Fruit fly (Drosophila melanogaster) whole organism, embryonic: ENCODE measurements around the gene TwdlF.
A peak's percentile ranks its signal among the peaks of the same experiment; 100 is the strongest.

Experiments
- Bdp1 ChIP-seq: fragments of 200-800 bp; sonication (Bioruptor generic); optimal IDR thresholded peaks from 3 replicates; lab custom pipeline; 2016; ENCODE audit warnings: missing biosample characterization, missing genetic modification characterization
- Bgb ChIP-seq: fragments of 200-800 bp; sonication (Bioruptor generic); IDR thresholded peaks from 2 replicates; pipeline ENCODE4 v1.3.6; 2022; ENCODE audit warnings: missing biosample characterization, missing genetic modification characterization; ENCODE audit not compliant: partially characterized antibody
- CG10274 ChIP-seq: fragments of 200-800 bp; sonication (Bioruptor generic); optimal IDR thresholded peaks from 3 replicates; lab custom pipeline; 2017; ENCODE audit warnings: missing biosample characterization, mild to moderate bottlenecking, missing genetic modification characterization
- CG10959 ChIP-seq: fragments of 200-800 bp; sonication (Bioruptor generic); IDR thresholded peaks from 2 replicates; pipeline ENCODE4 v1.3.6; 2022; ENCODE audit warnings: missing biosample characterization, missing genetic modification characterization
- CG11504 ChIP-seq: fragments of 200-800 bp; sonication (Bioruptor generic); optimal IDR thresholded peaks from 3 replicates; lab custom pipeline; 2019; ENCODE audit warnings: missing biosample characterization, mild to moderate bottlenecking, missing genetic modification characterization, moderate library complexity
- CG12104 ChIP-seq: fragments of 200-800 bp; sonication (Bioruptor generic); optimal IDR thresholded peaks from 3 replicates; lab custom pipeline; 2016; ENCODE audit warnings: missing biosample characterization, missing genetic modification characterization
- CG12219 ChIP-seq: fragments of 200-800 bp; sonication (Bioruptor generic); optimal IDR thresholded peaks from 3 replicates; lab custom pipeline; 2018; ENCODE audit warnings: missing biosample characterization, mild to moderate bottlenecking, missing genetic modification characterization
- CG12744 ChIP-seq: fragments of 200-800 bp; sonication (Bioruptor generic); optimal IDR thresholded peaks from 2 replicates; lab custom pipeline; 2016; ENCODE audit warnings: missing biosample characterization, missing genetic modification characterization
- CG1529 ChIP-seq: fragments of 200-800 bp; sonication (Bioruptor generic); optimal IDR thresholded peaks from 3 replicates; lab custom pipeline; 2018; ENCODE audit warnings: missing biosample characterization, missing genetic modification characterization
- CG15696 ChIP-seq: fragments of 200-800 bp; sonication (Bioruptor generic); optimal IDR thresholded peaks from 2 replicates; lab custom pipeline; 2019; ENCODE audit warnings: missing biosample characterization, mild to moderate bottlenecking, missing genetic modification characterization, moderate library complexity
- CG16779 ChIP-seq: fragments of 200-800 bp; sonication (Bioruptor generic); IDR thresholded peaks from 2 replicates; pipeline ENCODE4 v1.3.6; 2022; ENCODE audit warnings: missing biosample characterization, missing genetic modification characterization
- CG17186 ChIP-seq: fragments of 200-800 bp; sonication (Bioruptor generic); optimal IDR thresholded peaks from 3 replicates; lab custom pipeline; 2017; ENCODE audit warnings: missing biosample characterization, missing genetic modification reagents, missing genetic modification characterization
- CG18764 ChIP-seq: fragments of 200-800 bp; sonication (Bioruptor generic); optimal IDR thresholded peaks from 3 replicates; lab custom pipeline; 2016; ENCODE audit warnings: missing biosample characterization, missing genetic modification characterization
- CG30403 ChIP-seq: fragments of 200-800 bp; sonication (Bioruptor generic); optimal IDR thresholded peaks from 3 replicates; lab custom pipeline; 2016; ENCODE audit warnings: missing biosample characterization, missing genetic modification characterization
- CG31224 ChIP-seq: fragments of 200-800 bp; sonication (Bioruptor generic); IDR thresholded peaks from 2 replicates; pipeline ENCODE4 v1.3.6; 2022; ENCODE audit warnings: missing biosample characterization, missing genetic modification characterization
- CG6654 ChIP-seq: fragments of 200-800 bp; sonication (Bioruptor generic); optimal IDR thresholded peaks from 2 replicates; lab custom pipeline; 2017; ENCODE audit warnings: missing biosample characterization, mild to moderate bottlenecking, missing genetic modification characterization
- CG8478 ChIP-seq: fragments of >200 bp; optimal IDR thresholded peaks from 2 replicates; lab custom pipeline; 2018
- CG8765 ChIP-seq: fragments of 200-800 bp; sonication (Bioruptor generic); IDR thresholded peaks from 2 replicates; pipeline ENCODE4 v1.3.6; 2022; ENCODE audit warnings: missing biosample characterization, missing genetic modification characterization
- CTCF ChIP-seq: fragments of 200-800 bp; sonication (Bioruptor generic); optimal IDR thresholded peaks from 2 replicates; lab custom pipeline; 2017; ENCODE audit warnings: missing biosample characterization, mild to moderate bottlenecking, missing genetic modification characterization, moderate library complexity
- Camta ChIP-seq: fragments of 200-800 bp; sonication (Bioruptor generic); optimal IDR thresholded peaks from 2 replicates; lab custom pipeline; 2016; ENCODE audit warnings: missing biosample characterization, missing genetic modification characterization
- Chrac-16 ChIP-seq: fragments of 200-800 bp; sonication (Bioruptor generic); optimal IDR thresholded peaks from 3 replicates; lab custom pipeline; 2016; ENCODE audit warnings: missing biosample characterization, missing genetic modification characterization
- Deaf1 ChIP-seq: fragments of 200-800 bp; optimal IDR thresholded peaks from 3 replicates; lab custom pipeline; 2019; ENCODE audit warnings: missing biosample characterization, mild to moderate bottlenecking, missing genetic modification characterization, moderate library complexity
- Dp ChIP-seq: fragments of 200-800 bp; sonication (Bioruptor generic); optimal IDR thresholded peaks from 2 replicates; lab custom pipeline; 2018; ENCODE audit warnings: missing biosample characterization, mild to moderate bottlenecking, missing genetic modification characterization, moderate library complexity
- E2f1 ChIP-seq: fragments of 200-800 bp; sonication (Bioruptor generic); IDR thresholded peaks from 2 replicates; pipeline ENCODE4 v1.3.6; 2022; ENCODE audit warnings: missing biosample characterization, missing genetic modification characterization
- Ets65A ChIP-seq: fragments of 200-800 bp; sonication (Bioruptor generic); peaks from one replicate; lab custom pipeline; 2016; ENCODE audit warnings: missing biosample characterization, missing genetic modification characterization
- Fer2 ChIP-seq: fragments of 200-800 bp; sonication (Bioruptor generic); optimal IDR thresholded peaks from 2 replicates; lab custom pipeline; 2018; ENCODE audit warnings: missing biosample characterization, mild to moderate bottlenecking, missing genetic modification characterization, moderate library complexity
- Fer3 ChIP-seq: fragments of 200-800 bp; sonication (Bioruptor generic); optimal IDR thresholded peaks from 2 replicates; lab custom pipeline; 2018; ENCODE audit warnings: missing biosample characterization, mild to moderate bottlenecking, missing genetic modification characterization, moderate library complexity
- PHDP ChIP-seq: fragments of 200-800 bp; sonication (Bioruptor generic); optimal IDR thresholded peaks from 3 replicates; lab custom pipeline; 2018; ENCODE audit warnings: missing biosample characterization, mild to moderate bottlenecking, missing genetic modification characterization, moderate library complexity
- Rfx ChIP-seq: fragments of 200-800 bp; sonication (Bioruptor generic); IDR thresholded peaks from 2 replicates; pipeline ENCODE4 v1.3.6; 2022; ENCODE audit warnings: missing biosample characterization, missing genetic modification characterization
- Rx ChIP-seq: fragments of 200-800 bp; sonication (Bioruptor generic); IDR thresholded peaks from 2 replicates; pipeline ENCODE4 v1.3.6; 2022; ENCODE audit warnings: missing biosample characterization, missing genetic modification characterization
- Six4 ChIP-seq: fragments of 200-800 bp; sonication (Bioruptor generic); optimal IDR thresholded peaks from 2 replicates; lab custom pipeline; 2016; ENCODE audit warnings: missing biosample characterization, missing genetic modification characterization
- cato ChIP-seq: fragments of 200-800 bp; sonication (Bioruptor generic); optimal IDR thresholded peaks from 2 replicates; lab custom pipeline; 2016; ENCODE audit warnings: missing biosample characterization, missing genetic modification characterization, borderline replicate concordance
- caup ChIP-seq: fragments of 200-800 bp; sonication (Bioruptor generic); optimal IDR thresholded peaks from 3 replicates; lab custom pipeline; 2017; ENCODE audit warnings: missing biosample characterization, mild to moderate bottlenecking, missing genetic modification characterization, moderate library complexity; ENCODE audit not compliant: severe bottlenecking
- dati ChIP-seq: fragments of 200-800 bp; sonication (Bioruptor generic); IDR thresholded peaks from 2 replicates; pipeline ENCODE4 v1.3.6; 2022; ENCODE audit warnings: missing biosample characterization, missing genetic modification characterization
- dysf ChIP-seq: fragments of 200-800 bp; sonication (Bioruptor generic); IDR thresholded peaks from 3 replicates; pipeline ENCODE4 v1.3.6; 2022; ENCODE audit warnings: missing biosample characterization, missing genetic modification characterization
- gcm2 ChIP-seq: fragments of 200-800 bp; sonication (Bioruptor generic); optimal IDR thresholded peaks from 2 replicates; lab custom pipeline; 2016; ENCODE audit warnings: missing biosample characterization, missing genetic modification characterization
- her ChIP-seq: fragments of 200-800 bp; sonication (Bioruptor generic); optimal IDR thresholded peaks from 2 replicates; lab custom pipeline; 2016; ENCODE audit warnings: missing biosample characterization, missing genetic modification characterization
- insv ChIP-seq, 2 experiments: fragments of 200-800 bp; sonication (Bioruptor generic); optimal IDR thresholded peaks; 3 replicates each; lab custom pipeline; 2016 to 2018; ENCODE audit warnings: missing biosample characterization in 2 of 2, missing genetic modification characterization in 2 of 2
- inv ChIP-seq: fragments of 200-800 bp; sonication (Bioruptor generic); IDR thresholded peaks from 2 replicates; pipeline ENCODE4 v1.3.6; 2022; ENCODE audit warnings: missing biosample characterization, missing genetic modification characterization; ENCODE audit not compliant: partially characterized antibody
- kah ChIP-seq: fragments of 200-800 bp; sonication (Bioruptor generic); optimal IDR thresholded peaks from 2 replicates; lab custom pipeline; 2018; ENCODE audit warnings: missing biosample characterization, mild to moderate bottlenecking, missing genetic modification characterization
- lilli ChIP-seq: fragments of 200-800 bp; sonication (Bioruptor generic); optimal IDR thresholded peaks from 3 replicates; lab custom pipeline; 2016; ENCODE audit warnings: missing biosample characterization, missing genetic modification characterization
- otp ChIP-seq: fragments of 200-800 bp; sonication (Bioruptor generic); IDR thresholded peaks from 3 replicates; pipeline ENCODE4, ENCODE4 v1.3.6; 2022; ENCODE audit warnings: missing biosample characterization, missing genetic modification characterization
- pho ChIP-seq: fragments of 200-800 bp; sonication (Bioruptor generic); optimal IDR thresholded peaks from 2 replicates; lab custom pipeline; 2016; ENCODE audit warnings: missing biosample characterization, missing genetic modification characterization
- phol ChIP-seq: fragments of 200-800 bp; sonication (Bioruptor generic); optimal IDR thresholded peaks from 3 replicates; lab custom pipeline; 2018; ENCODE audit warnings: missing biosample characterization, mild to moderate bottlenecking, missing genetic modification characterization, moderate library complexity
- pros ChIP-seq: fragments of 200-800 bp; sonication (Bioruptor generic); optimal IDR thresholded peaks from 3 replicates; lab custom pipeline; 2019; ENCODE audit warnings: missing biosample characterization, mild to moderate bottlenecking, missing genetic modification characterization, moderate library complexity
- slbo ChIP-seq: fragments of 200-800 bp; sonication (Bioruptor generic); IDR thresholded peaks from 2 replicates; pipeline ENCODE4 v1.3.6; 2022; ENCODE audit warnings: missing biosample characterization, missing genetic modification characterization
- sqz ChIP-seq: fragments of 200-800 bp; sonication (Bioruptor generic); optimal IDR thresholded peaks from 3 replicates; lab custom pipeline; 2018; ENCODE audit warnings: missing biosample characterization, mild to moderate bottlenecking, missing genetic modification characterization
- ssp ChIP-seq: fragments of 200-800 bp; sonication (Bioruptor generic); IDR thresholded peaks from 2 replicates; pipeline ENCODE4 v1.3.6; 2022; ENCODE audit warnings: missing biosample characterization, missing genetic modification characterization
- stc ChIP-seq: fragments of 200-800 bp; sonication (Bioruptor generic); IDR thresholded peaks from 2 replicates; pipeline ENCODE4 v1.3.6; 2022; ENCODE audit warnings: missing biosample characterization, missing genetic modification characterization
- stwl ChIP-seq: fragments of 200-800 bp; sonication (Bioruptor generic); optimal IDR thresholded peaks from 3 replicates; lab custom pipeline; 2018; ENCODE audit warnings: missing biosample characterization, mild to moderate bottlenecking, missing genetic modification characterization, moderate library complexity
- twi ChIP-seq: fragments of 200-800 bp; optimal IDR thresholded peaks from 2 replicates; lab custom pipeline; 2019; ENCODE audit warnings: missing biosample characterization, mild to moderate bottlenecking, missing genetic modification characterization, moderate library complexity

TwdlF gene

dm6 chr3R:4229137-4229764, 17.6 kb upstream of the TwdlF start, which contains the start of gene DhpD (continued):
- TF ChIP-seq dati (GFP tag; lab: Robert Waterston, UW) (0 out of 2 replicates have a peak, but pooled peaks have one; percentile 13), Deaf1 (tag; lab: Kevin White, UChicago) (no peak), Chrac-16 (GFP tag; lab: Kevin White, UChicago) (peak; percentile 60), CG8765 (GFP tag; lab: Robert Waterston, UW) (0 out of 2 replicates have a peak, but pooled peaks have one; percentile 35), pho (GFP tag; lab: Kevin White, UChicago) (peak; percentile 57), slbo (GFP tag; lab: Robert Waterston, UW) (peak; percentile 86), Ets65A (peak; percentile 78), Fer2 (tag; lab: Kevin White, UChicago) (peak; percentile 53), Camta (GFP tag; lab: Kevin White, UChicago) (peak; percentile 0), dysf (GFP tag; lab: Robert Waterston, UW) (peak; percentile 78), pros (GFP tag; lab: Kevin White, UChicago) (no peak), CG11504 (no peak), inv (peak; percentile 91), Six4 (peak; percentile 27), CG17186 (no peak), CG30403 (GFP tag; lab: Kevin White, UChicago) (peak; percentile 75), CG18764 (GFP tag; lab: Kevin White, UChicago) (peak; percentile 30), lilli (GFP tag; lab: Kevin White, UChicago) (peak; percentile 79), CG10274 (no peak), CG8478 (no peak), sqz (GFP tag; lab: Kevin White, UChicago) (no peak), CG12219 (GFP tag; lab: Kevin White, UChicago) (peak; percentile 58), CG6654 (GFP tag; lab: Kevin White, UChicago) (peak; percentile 39), phol (peak; percentile 81), stwl (tag; lab: Kevin White, UChicago) (peak; percentile 15), cato (GFP tag; lab: Kevin White, UChicago) (no peak), stc (GFP tag; lab: Robert Waterston, UW) (peak; percentile 65; the same call in 1 of the 2 replicates), CG31224 (GFP tag; lab: Robert Waterston, UW) (peak; percentile 48; the same call in 1 of the 2 replicates), CG12104 (GFP tag; lab: Kevin White, UChicago) (peak; percentile 72), CG16779 (peak; percentile 58), caup (GFP tag; lab: Kevin White, UChicago) (peak; percentile 79), CG1529 (GFP tag; lab: Kevin White, UChicago) (no peak), gcm2 (GFP tag; lab: Kevin White, UChicago) (peak; percentile 30), otp (GFP tag; lab: Robert Waterston, UW) (peak; percentile 76), CTCF (peak; percentile 33), CG12744 (GFP tag; lab: Kevin White, UChicago) (peak; percentile 61), her (peak; percentile 28), CG15696 (tag; lab: Kevin White, UChicago) (peak; percentile 75), Fer3 (tag; lab: Kevin White, UChicago) (peak; percentile 79), Dp (peak; percentile 31), PHDP (peak; percentile 74), Bdp1 (no peak), ssp (peak; percentile 48), kah (peak; percentile 31), Rfx (GFP tag; lab: Robert Waterston, UW) (peak; percentile 92), E2f1 (GFP tag; lab: Robert Waterston, UW) (peak; percentile 69; the same call in 1 of the 2 replicates), twi (peak; percentile 2), Rx (GFP tag; lab: Robert Waterston, UW) (peak; percentile 74), Bgb (GFP tag; lab: Robert Waterston, UW) (peak; percentile 100), insv (GFP tag; optimal IDR thresholded peaks at IDR 0.05; lab: Kevin White, UChicago) (no peak), CG10959 (GFP tag; lab: Robert Waterston, UW) (peak; percentile 26; the same call in 1 of the 2 replicates)
